Fruit fly (Drosophila melanogaster) whole organism, prepupa: ENCODE results near the gene Cpr97Eb.
A peak's percentile ranks its signal among the peaks of the same experiment; 100 is the strongest.

Experiments
- CG10631 ChIP-seq: fragments of 200-800 bp; sonication (Bioruptor generic); optimal IDR thresholded peaks from 2 replicates; lab custom pipeline; 2016; ENCODE audit warnings: missing biosample characterization, missing genetic modification characterization
- CG11294 ChIP-seq: fragments of 200-800 bp; sonication (Bioruptor generic); IDR thresholded peaks from 2 replicates; pipeline ENCODE4 v1.3.6; 2022; ENCODE audit warnings: missing biosample characterization, missing genetic modification characterization
- CG11762 ChIP-seq: fragments of 200-800 bp; sonication (Bioruptor generic); optimal IDR thresholded peaks from 3 replicates; lab custom pipeline; 2016; ENCODE audit warnings: missing biosample characterization, missing genetic modification characterization; ENCODE audit not compliant: insufficient read depth
- CG15336 ChIP-seq: fragments of 200-800 bp; sonication (Bioruptor generic); IDR thresholded peaks from 2 replicates; pipeline ENCODE4 v1.3.6; 2022; ENCODE audit warnings: missing biosample characterization, missing genetic modification characterization
- CG3032 ChIP-seq: fragments of 200-800 bp; optimal IDR thresholded peaks from 2 replicates; lab custom pipeline; 2019; ENCODE audit warnings: missing biosample characterization, mild to moderate bottlenecking, missing genetic modification characterization, moderate library complexity
- CG31627 ChIP-seq: fragments of 200-800 bp; sonication (Bioruptor generic); optimal IDR thresholded peaks from 3 replicates; lab custom pipeline; 2016; ENCODE audit warnings: missing biosample characterization, missing genetic modification characterization
- CG32006 ChIP-seq: fragments of 200-800 bp; sonication (Bioruptor generic); optimal IDR thresholded peaks from 3 replicates; lab custom pipeline; 2017; ENCODE audit warnings: missing biosample characterization, mild to moderate bottlenecking, missing genetic modification characterization
- CG4318 ChIP-seq: fragments of 200-800 bp; sonication (Bioruptor generic); optimal IDR thresholded peaks from 3 replicates; lab custom pipeline; 2017; ENCODE audit warnings: missing biosample characterization, mild to moderate bottlenecking, missing genetic modification characterization
- CG6163 ChIP-seq: fragments of 200-800 bp; sonication (Bioruptor generic); IDR thresholded peaks from 3 replicates; pipeline ENCODE4 v1.3.6; 2022; ENCODE audit warnings: missing biosample characterization, missing genetic modification characterization
- CG6792 ChIP-seq: fragments of 200-800 bp; sonication (Bioruptor generic); optimal IDR thresholded peaks from 3 replicates; lab custom pipeline; 2016; ENCODE audit warnings: missing biosample characterization, missing genetic modification characterization
- CG6808 ChIP-seq: fragments of 200-800 bp; sonication (Bioruptor generic); optimal IDR thresholded peaks from 3 replicates; lab custom pipeline; 2017; ENCODE audit warnings: missing biosample characterization, missing genetic modification characterization, mild to moderate bottlenecking, moderate library complexity, missing genetic modification reagents
- CG6854 ChIP-seq: fragments of 200-800 bp; sonication (Bioruptor generic); optimal IDR thresholded peaks from 2 replicates; lab custom pipeline; 2017; ENCODE audit warnings: missing biosample characterization, mild to moderate bottlenecking, missing genetic modification characterization
- CG7368 ChIP-seq: fragments of 200-800 bp; sonication (Bioruptor generic); optimal IDR thresholded peaks from 3 replicates; lab custom pipeline; 2016; ENCODE audit warnings: missing biosample characterization, missing genetic modification characterization
- CG8319 ChIP-seq: fragments of 200-800 bp; sonication (Bioruptor generic); optimal IDR thresholded peaks from 3 replicates; lab custom pipeline; 2016; ENCODE audit warnings: missing biosample characterization, missing genetic modification characterization
- CG8632 ChIP-seq: fragments of 200-800 bp; sonication (Bioruptor generic); optimal IDR thresholded peaks from 3 replicates; lab custom pipeline; 2016; ENCODE audit warnings: missing biosample characterization, missing genetic modification characterization
- CG9139 ChIP-seq: fragments of 200-800 bp; sonication (Bioruptor generic); optimal IDR thresholded peaks from 3 replicates; lab custom pipeline; 2017; ENCODE audit warnings: missing biosample characterization, mild to moderate bottlenecking, missing genetic modification characterization
- Eip75B ChIP-seq: fragments of 200-800 bp; sonication (Bioruptor generic); optimal IDR thresholded peaks from 3 replicates; lab custom pipeline; 2016; ENCODE audit warnings: missing biosample characterization, missing genetic modification characterization
- Eip78C ChIP-seq: fragments of 200-800 bp; sonication (Bioruptor generic); peaks from one replicate; lab custom pipeline; 2016; ENCODE audit warnings: missing biosample characterization, missing genetic modification characterization
- Hr38 ChIP-seq: sonication (Bioruptor generic); optimal IDR thresholded peaks from 2 replicates; lab custom pipeline; 2016; ENCODE audit warnings: missing biosample characterization, missing genetic modification characterization
- OdsH ChIP-seq: fragments of 200-800 bp; sonication (Bioruptor generic); optimal IDR thresholded peaks from 3 replicates; lab custom pipeline; 2016; ENCODE audit warnings: missing biosample characterization, missing genetic modification characterization
- Sox102F ChIP-seq: fragments of 200-800 bp; sonication (Bioruptor generic); optimal IDR thresholded peaks from 2 replicates; lab custom pipeline; 2016; ENCODE audit warnings: missing biosample characterization, mild to moderate bottlenecking, missing genetic modification characterization
- Sox15 ChIP-seq: fragments of 200-800 bp; sonication (Bioruptor generic); optimal IDR thresholded peaks from 3 replicates; lab custom pipeline; 2016; ENCODE audit warnings: missing biosample characterization, missing genetic modification characterization
- achi ChIP-seq: fragments of 200-800 bp; sonication (Bioruptor generic); optimal IDR thresholded peaks from 3 replicates; lab custom pipeline; 2016; ENCODE audit warnings: missing biosample characterization, missing genetic modification characterization
- acj6 ChIP-seq: fragments of 200-800 bp; sonication (Bioruptor generic); optimal IDR thresholded peaks from 3 replicates; lab custom pipeline; 2016; ENCODE audit warnings: missing biosample characterization, missing genetic modification characterization
- cyc ChIP-seq: fragments of 200-800 bp; sonication (Bioruptor generic); optimal IDR thresholded peaks from 3 replicates; lab custom pipeline; 2016; ENCODE audit warnings: missing biosample characterization, missing genetic modification characterization
- dsx ChIP-seq: fragments of 200-800 bp; optimal IDR thresholded peaks from 3 replicates; lab custom pipeline; 2019; ENCODE audit warnings: missing biosample characterization, mild to moderate bottlenecking, missing genetic modification characterization, moderate library complexity; ENCODE audit not compliant: poor library complexity, severe bottlenecking
- eg ChIP-seq: fragments of 200-800 bp; sonication (Bioruptor generic); IDR thresholded peaks from 3 replicates; pipeline ENCODE4 v1.3.6; 2022; ENCODE audit warnings: missing biosample characterization, missing genetic modification characterization
- esn ChIP-seq: fragments of 200-800 bp; sonication (Bioruptor generic); optimal IDR thresholded peaks from 2 replicates; lab custom pipeline; 2016; ENCODE audit warnings: missing biosample characterization, mild to moderate bottlenecking, missing genetic modification characterization, moderate library complexity
- fd85E ChIP-seq: fragments of 200-800 bp; sonication (Bioruptor generic); optimal IDR thresholded peaks from 3 replicates; lab custom pipeline; 2016; ENCODE audit warnings: missing biosample characterization, missing genetic modification characterization
- fkh ChIP-seq: fragments of 200-800 bp; sonication (Bioruptor generic); optimal IDR thresholded peaks from 3 replicates; lab custom pipeline; 2017; ENCODE audit warnings: missing biosample characterization, mild to moderate bottlenecking, missing genetic modification characterization, moderate library complexity
- net ChIP-seq: fragments of 200-800 bp; sonication (Bioruptor generic); optimal IDR thresholded peaks from 3 replicates; lab custom pipeline; 2016; ENCODE audit warnings: missing biosample characterization, missing genetic modification characterization
- pdm3 ChIP-seq: fragments of 200-800 bp; sonication (Bioruptor generic); optimal IDR thresholded peaks from 3 replicates; lab custom pipeline; 2016; ENCODE audit warnings: missing biosample characterization, missing genetic modification characterization
- salr ChIP-seq, 2 experiments: fragments of 200-800 bp; sonication (Bioruptor generic); optimal IDR thresholded peaks; 3 replicates each; lab custom pipeline; 2016 to 2018; ENCODE audit warnings: missing biosample characterization in 2 of 2, missing genetic modification characterization in 2 of 2, mild to moderate bottlenecking in 1 of 2
- topi ChIP-seq: fragments of 200-800 bp; sonication (Bioruptor generic); optimal IDR thresholded peaks from 3 replicates; lab custom pipeline; 2016; ENCODE audit warnings: missing biosample characterization, missing genetic modification characterization

The Cpr97Eb gene

DNA sequence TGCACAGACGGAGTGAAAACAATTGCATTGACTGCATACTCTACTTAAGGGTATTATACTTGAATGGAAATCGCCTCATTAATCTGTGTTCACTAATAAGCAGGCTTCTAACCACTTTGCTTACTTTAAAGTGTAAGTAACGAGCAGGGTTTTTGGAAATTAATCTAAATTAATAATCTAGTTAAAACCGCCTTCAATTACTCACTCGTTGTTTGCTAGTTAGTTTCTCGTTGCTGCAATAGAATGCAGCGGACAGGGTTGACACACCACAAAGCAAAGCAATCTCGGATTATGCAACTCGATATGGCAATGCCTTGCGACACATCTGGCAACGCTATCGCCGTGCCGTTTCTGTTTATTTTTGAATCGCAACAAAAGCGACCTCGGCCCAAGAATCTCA is 49.0 kb upstream of the Cpr97Eb start (continued):
- TF ChIP-seq Hr38 (GFP tag; lab: Kevin White, UChicago) (no peak), Sox15 (GFP tag; lab: Kevin White, UChicago) (peak; percentile 82), cyc (peak; percentile 69), CG4318 (GFP tag; lab: Kevin White, UChicago) (peak; percentile 37), CG9139 (GFP tag; lab: Kevin White, UChicago) (no peak), OdsH (GFP tag; lab: Kevin White, UChicago) (peak; percentile 57), eg (GFP tag; lab: Robert Waterston, UW) (peak; percentile 32; the same call in 1 of the 3 replicates), CG6854 (GFP tag; lab: Kevin White, UChicago) (peak; percentile 21), Sox102F (GFP tag; lab: Kevin White, UChicago) (peak; percentile 66), CG6792 (GFP tag; lab: Kevin White, UChicago) (peak; percentile 69), fkh (GFP tag; lab: Kevin White, UChicago) (no peak), esn (GFP tag; lab: Kevin White, UChicago) (peak; percentile 75), CG32006 (GFP tag; lab: Kevin White, UChicago) (peak; percentile 74), achi (peak; percentile 59), CG31627 (GFP tag; lab: Kevin White, UChicago) (peak; percentile 78)

dm6 chr3R:27138700-27139099 is 47.8 kb upstream of the Cpr97Eb start:
- TF ChIP-seq CG4318 (GFP tag; lab: Kevin White, UChicago), result no peak
- TF ChIP-seq CG11294 (GFP tag; lab: Robert Waterston, UW), result no peak
- no peak for TF ChIP-seq pdm3 (GFP tag; lab: Kevin White, UChicago)
- TF ChIP-seq CG6808, result no peak
- no peak for TF ChIP-seq net (GFP tag; lab: Kevin White, UChicago)
- no peak for TF ChIP-seq Sox102F (GFP tag; lab: Kevin White, UChicago)
- no peak for TF ChIP-seq acj6
- no peak for TF ChIP-seq CG8632 (GFP tag; lab: Kevin White, UChicago)
- TF ChIP-seq topi (GFP tag; lab: Kevin White, UChicago), result no peak

DNA sequence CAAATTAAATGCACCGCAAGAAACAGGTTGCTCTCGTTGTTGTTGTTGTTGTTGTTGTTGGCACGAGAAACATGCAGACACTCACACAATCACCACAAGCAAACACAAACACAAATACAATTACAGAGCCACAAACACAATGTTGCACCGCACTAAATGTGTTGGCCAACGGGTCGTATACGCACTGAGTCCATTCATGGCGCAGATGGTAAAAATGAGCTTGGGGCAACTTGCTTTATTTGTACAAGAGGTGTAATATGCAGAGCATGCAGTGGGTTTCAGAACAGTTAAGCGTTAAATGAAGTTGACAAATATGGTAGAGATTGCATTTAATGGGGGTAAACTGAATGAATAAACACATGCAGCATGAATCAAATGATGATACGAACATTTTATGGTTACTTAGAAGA is 47.0 kb upstream of the Cpr97Eb start:
- TF ChIP-seq CG8632 (GFP tag; lab: Kevin White, UChicago) (no peak), fd85E (GFP tag; lab: Kevin White, UChicago) (no peak), CG3032 (no peak), Eip75B (GFP tag; lab: Kevin White, UChicago) (no peak), eg (GFP tag; lab: Robert Waterston, UW) (peak; percentile 13; the same call in 1 of the 3 replicates), net (GFP tag; lab: Kevin White, UChicago) (no peak), Eip78C (GFP tag; lab: Kevin White, UChicago) (peak; percentile 30), dsx (GFP tag; lab: Kevin White, UChicago) (peak; percentile 90), fkh (GFP tag; lab: Kevin White, UChicago) (peak; percentile 87), CG15336 (GFP tag; lab: Robert Waterston, UW) (peak; percentile 31; the same call in 1 of the 2 replicates), OdsH (GFP tag; lab: Kevin White, UChicago) (no peak), salr (GFP tag; optimal IDR thresholded peaks at IDR 0.05; lab: Kevin White, UChicago) (no peak), Sox102F (GFP tag; lab: Kevin White, UChicago) (no peak), CG6854 (GFP tag; lab: Kevin White, UChicago) (peak; percentile 24), CG9139 (GFP tag; lab: Kevin White, UChicago) (no peak), CG32006 (GFP tag; lab: Kevin White, UChicago) (no peak), CG6163 (GFP tag; lab: Robert Waterston, UW) (no peak), CG8319 (GFP tag; lab: Kevin White, UChicago) (no peak), achi (no peak), CG11762 (GFP tag; lab: Kevin White, UChicago) (no peak), CG10631 (GFP tag; lab: Kevin White, UChicago) (no peak), CG7368 (no peak)
- TF ChIP-seq, all 60 proteins: peak for 6
